Worm (Caenorhabditis elegans): ENCODE data around the gene pqn-13.

pqn-13 gene

ce11 chrV:5712652-5713051 lies 36.7 kb upstream of the pqn-13 start, which contains the start of gene gcst-1:
TSS of gene gcst-1 (plus strand) at chrV:5712928.
- TF ChIP-seq cebp-1 (GFP tag; IDR thresholded peaks at IDR 0.05) (no peak), cebp-1 (tag; optimal IDR thresholded peaks at IDR 0.05) (peak; percentile 14), nhr-80 (tag; optimal IDR thresholded peaks at IDR 0.05) (peak; percentile 78), mcd-1 (GFP tag; IDR thresholded peaks at IDR 0.05) (no peak), B0336.3 (GFP tag; IDR thresholded peaks at IDR 0.05) (0 out of 2 replicates have a peak, but pooled peaks have one; percentile 17)

ce11 chrV:5712189-5712588 lies 36.3 kb upstream of the pqn-13 start:
- TF ChIP-seq let-607 (tag; optimal IDR thresholded peaks at IDR 0.05) = no peak
- no peak for TF ChIP-seq sptf-2 (GFP tag; optimal IDR thresholded peaks at IDR 0.05)
- peak; percentile 70 for TF ChIP-seq attf-3 (GFP tag; conservative IDR thresholded peaks at IDR 0.05)
- TF ChIP-seq cebp-1 (GFP tag; IDR thresholded peaks at IDR 0.05) = no peak
- no peak for TF ChIP-seq cebp-1 (tag; optimal IDR thresholded peaks at IDR 0.05)
- TF ChIP-seq die-1 (tag; optimal IDR thresholded peaks at IDR 0.05) = no peak

ce11 chrV:5708331-5708730 lies 32.4 kb upstream of the pqn-13 start:
- TF ChIP-seq cebp-2 (GFP tag; IDR thresholded peaks at IDR 0.05) (no peak), efl-1 (GFP tag; optimal IDR thresholded peaks at IDR 0.05) (no peak), zfh-2 (GFP tag; conservative IDR thresholded peaks at IDR 0.05) (no peak)

- TF ChIP-seq F55B11.4 (tag; optimal IDR thresholded peaks at IDR 0.05; ENCODE audit: borderline replicate concordance, insufficient read depth) (no peak), lsl-1 (GFP tag; optimal IDR thresholded peaks at IDR 0.05) (no peak), C06A6.2 (GFP tag; conservative IDR thresholded peaks at IDR 0.05) (no peak), gei-17 (GFP tag; optimal IDR thresholded peaks at IDR 0.05) (no peak), ZK185.1 (tag; optimal IDR thresholded peaks at IDR 0.05; ENCODE audit: poor library complexity, severe bottlenecking) (no peak), ceh-27 (GFP tag; optimal IDR thresholded peaks at IDR 0.05) (no peak), ceh-100 (GFP tag; IDR thresholded peaks at IDR 0.05) (no peak), snpc-1.1 (tag; optimal IDR thresholded peaks at IDR 0.05; ENCODE audit: insufficient read depth) (no peak), C17E4.6 (GFP tag; IDR thresholded peaks at IDR 0.05) (no peak), zim-3 (tag; optimal IDR thresholded peaks at IDR 0.05) (no peak), dox-1 (GFP tag; IDR thresholded peaks at IDR 0.05) (no peak), ztf-6 (GFP tag; IDR thresholded peaks at IDR 0.05) (no peak)
Measured at ce11 chrV:5705510-5705909, 29.6 kb upstream of the pqn-13 start, which contains the start of gene peli-1. TSS of gene peli-1 (plus strand) at chrV:5705810.

ce11 chrV:5704467-5704866 lies 28.6 kb upstream of the pqn-13 start:
- TF ChIP-seq tlf-1 (GFP tag; optimal IDR thresholded peaks at IDR 0.05) (no peak), nhr-90 (tag; optimal IDR thresholded peaks at IDR 0.05) (no peak), hmg-20 (GFP tag; IDR thresholded peaks at IDR 0.05) (no peak), ztf-22 (GFP tag; optimal IDR thresholded peaks at IDR 0.05) (no peak), ceh-40 (GFP tag; IDR thresholded peaks at IDR 0.05) (no peak), madf-10 (tag; optimal IDR thresholded peaks at IDR 0.05) (no peak), C17E4.6 (GFP tag; IDR thresholded peaks at IDR 0.05) (no peak)

- TF ChIP-seq pbrm-1 (GFP tag; IDR thresholded peaks at IDR 0.05) (no peak), Y53G8AR.9 (GFP tag; conservative IDR thresholded peaks at IDR 0.05) (0 out of 2 replicates have a peak, but pooled peaks have one; percentile 19), ZK185.1 (tag; optimal IDR thresholded peaks at IDR 0.05; ENCODE audit: poor library complexity, severe bottlenecking) (peak; percentile 39)
Measured at ce11 chrV:5701106-5701505, 25.2 kb upstream of the pqn-13 start.

Measured in whole organism, young adult.